Fruit fly (Drosophila melanogaster) whole organism, prepupa: ENCODE data around the gene puc.

Experiments
- CG10631 ChIP-seq: fragments of 200-800 bp; sonication (Bioruptor generic); optimal IDR thresholded peaks from 2 replicates; lab custom pipeline; 2016; ENCODE audit warnings: missing biosample characterization, missing genetic modification characterization
- CG6163 ChIP-seq: fragments of 200-800 bp; sonication (Bioruptor generic); IDR thresholded peaks from 3 replicates; pipeline ENCODE4 v1.3.6; 2022; ENCODE audit warnings: missing biosample characterization, missing genetic modification characterization
- CG7368 ChIP-seq: fragments of 200-800 bp; sonication (Bioruptor generic); optimal IDR thresholded peaks from 3 replicates; lab custom pipeline; 2016; ENCODE audit warnings: missing biosample characterization, missing genetic modification characterization
- Eip78C ChIP-seq: fragments of 200-800 bp; sonication (Bioruptor generic); peaks from one replicate; lab custom pipeline; 2016; ENCODE audit warnings: missing biosample characterization, missing genetic modification characterization
- Lpt ChIP-seq: fragments of 200-800 bp; sonication (Bioruptor generic); optimal IDR thresholded peaks from 3 replicates; lab custom pipeline; 2016; ENCODE audit warnings: missing biosample characterization, missing genetic modification characterization
- Sox15 ChIP-seq: fragments of 200-800 bp; sonication (Bioruptor generic); optimal IDR thresholded peaks from 3 replicates; lab custom pipeline; 2016; ENCODE audit warnings: missing biosample characterization, missing genetic modification characterization
- achi ChIP-seq: fragments of 200-800 bp; sonication (Bioruptor generic); optimal IDR thresholded peaks from 3 replicates; lab custom pipeline; 2016; ENCODE audit warnings: missing biosample characterization, missing genetic modification characterization
- net ChIP-seq: fragments of 200-800 bp; sonication (Bioruptor generic); optimal IDR thresholded peaks from 3 replicates; lab custom pipeline; 2016; ENCODE audit warnings: missing biosample characterization, missing genetic modification characterization
- pdm3 ChIP-seq: fragments of 200-800 bp; sonication (Bioruptor generic); optimal IDR thresholded peaks from 3 replicates; lab custom pipeline; 2016; ENCODE audit warnings: missing biosample characterization, missing genetic modification characterization
- spab ChIP-seq: fragments of 200-800 bp; sonication (Bioruptor generic); optimal IDR thresholded peaks from 2 replicates; lab custom pipeline; 2017; ENCODE audit warnings: missing biosample characterization, mild to moderate bottlenecking, missing genetic modification characterization, missing genetic modification reagents
- topi ChIP-seq: fragments of 200-800 bp; sonication (Bioruptor generic); optimal IDR thresholded peaks from 3 replicates; lab custom pipeline; 2016; ENCODE audit warnings: missing biosample characterization, missing genetic modification characterization

The puc gene

DNA sequence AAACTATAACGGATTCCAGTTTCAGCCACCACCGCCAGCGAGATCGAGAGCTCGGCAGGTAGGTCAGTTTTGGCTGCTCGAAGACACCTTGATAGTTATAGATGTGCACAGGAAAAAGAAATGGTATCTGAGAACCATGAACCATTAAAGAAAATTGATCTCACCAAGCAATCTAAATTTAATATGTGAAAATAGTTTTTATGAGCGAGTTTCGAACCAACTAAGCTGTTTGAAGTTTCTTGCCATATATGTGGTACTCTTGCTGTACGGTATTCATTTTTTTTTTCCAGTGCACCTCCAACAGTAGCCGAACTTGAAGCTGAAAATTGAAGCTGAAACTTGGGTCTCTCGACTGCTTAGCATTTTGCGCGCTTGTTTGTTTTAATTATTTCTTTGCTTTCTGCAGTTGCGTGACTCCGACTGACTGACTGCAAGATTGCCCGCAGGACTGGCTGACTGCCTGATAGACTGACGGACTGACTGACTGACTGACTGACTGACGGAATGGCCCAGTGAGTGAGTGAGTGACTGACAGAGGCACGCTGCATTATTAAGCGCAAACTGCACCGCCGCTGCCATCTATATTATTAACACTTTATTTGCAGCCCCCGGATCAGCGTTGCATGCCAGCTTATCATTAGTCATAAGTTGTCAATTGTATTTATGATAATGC lies 66.5 kb downstream of the puc start (continued):
- TF ChIP-seq net (GFP tag; lab: Kevin White, UChicago), result peak; percentile 49
- TF ChIP-seq Sox15 (GFP tag; lab: Kevin White, UChicago), result peak; percentile 9
- TF ChIP-seq CG7368 (GFP tag; lab: Kevin White, UChicago), result peak; percentile 25
- TF ChIP-seq achi (GFP tag; lab: Kevin White, UChicago), result peak; percentile 48
- TF ChIP-seq Eip78C (GFP tag; lab: Kevin White, UChicago), result peak; percentile 91
- TF ChIP-seq Lpt (GFP tag; lab: Kevin White, UChicago), result peak; percentile 43
- TF ChIP-seq spab (GFP tag; lab: Kevin White, UChicago), result peak; percentile 8
- TF ChIP-seq topi (GFP tag; lab: Kevin White, UChicago), result peak; percentile 17
- peak; percentile 40; the same call in 1 of the 3 replicates for TF ChIP-seq CG6163 (GFP tag; lab: Robert Waterston, UW)
- peak; percentile 58 for TF ChIP-seq pdm3 (GFP tag; lab: Kevin White, UChicago)
- peak; percentile 23 for TF ChIP-seq CG10631
